Worm (Caenorhabditis elegans) whole organism, L4 larva: ENCODE data around the gene srt-56.

Experiments used
- F26F4.8 ChIP-seq: fragments of 200-800 bp; sonication (Bioruptor generic); conservative IDR thresholded peaks from 2 replicates; pipeline ENCODE4 v1.3.6; 2022; ENCODE audit warnings: missing genetic modification characterization, missing compliant biosample characterization
- F37D6.2 ChIP-seq: sonication (generic microtip); optimal IDR thresholded peaks from 2 replicates; lab custom pipeline; 2016; ENCODE audit warnings: mild to moderate bottlenecking, missing genetic modification characterization, missing compliant biosample characterization
- F44E2.7 ChIP-seq: fragments of 200-800 bp; sonication (Bioruptor generic); IDR thresholded peaks from 2 replicates; pipeline ENCODE4 v2.1.2; 2022; ENCODE audit warnings: missing genetic modification characterization, missing compliant biosample characterization
- F49E8.2 ChIP-seq: sonication (generic microtip); optimal IDR thresholded peaks from 2 replicates; lab custom pipeline; 2016; ENCODE audit warnings: missing compliant biosample characterization, mild to moderate bottlenecking, missing genetic modification characterization, borderline replicate concordance
- Y105C5A.15 ChIP-seq: fragments of 200-800 bp; sonication (Bioruptor generic); IDR thresholded peaks from 2 replicates; pipeline ENCODE4 v1.3.6; 2022; ENCODE audit warnings: missing genetic modification characterization, missing compliant biosample characterization
- Y48G9A.11 ChIP-seq: fragments of 200-800 bp; sonication (Bioruptor generic); IDR thresholded peaks from 2 replicates; pipeline ENCODE4 v1.3.6; 2022; ENCODE audit warnings: missing genetic modification reagents, missing genetic modification characterization, missing compliant biosample characterization
- aha-1 ChIP-seq: fragments of 150-350 bp; peaks from one replicate; lab custom pipeline; 2014; ENCODE audit warnings: missing biosample characterization, missing genetic modification characterization
- ama-1 ChIP-seq: fragments of 150-350 bp; optimal IDR thresholded peaks from 2 replicates; lab custom pipeline; 2014; ENCODE audit warnings: inconsistent platforms, mixed read lengths
- arid-1 ChIP-seq: fragments of 200-800 bp; sonication (Bioruptor generic); conservative IDR thresholded peaks from 2 replicates; pipeline ENCODE4 v1.3.6; 2022; ENCODE audit warnings: missing genetic modification reagents, missing genetic modification characterization, missing compliant biosample characterization
- attf-4 ChIP-seq: sonication (generic microtip); optimal IDR thresholded peaks from 3 replicates; lab custom pipeline; 2017; ENCODE audit warnings: missing biosample characterization, missing genetic modification characterization
- ceh-32 ChIP-seq: sonication (generic microtip); optimal IDR thresholded peaks from 2 replicates; lab custom pipeline; 2016; ENCODE audit warnings: mild to moderate bottlenecking, missing genetic modification characterization, missing compliant biosample characterization; ENCODE audit not compliant: poor library complexity
- ceh-82 ChIP-seq: sonication (generic microtip); optimal IDR thresholded peaks from 2 replicates; lab custom pipeline; 2017; ENCODE audit warnings: missing biosample characterization, missing genetic modification characterization
- ctbp-1 ChIP-seq: fragments of 200-800 bp; sonication (Bioruptor generic); IDR thresholded peaks from 2 replicates; pipeline ENCODE4 v1.3.6; 2022; ENCODE audit warnings: missing genetic modification reagents, missing genetic modification characterization, missing compliant biosample characterization
- dmd-9 ChIP-seq: fragments of 200-800 bp; sonication (Bioruptor generic); IDR thresholded peaks from 2 replicates; pipeline ENCODE4 v1.3.6; 2022; ENCODE audit warnings: missing genetic modification reagents, missing genetic modification characterization, missing compliant biosample characterization
- egl-43 ChIP-seq: fragments of 200-800 bp; sonication (Bioruptor generic); IDR thresholded peaks from 2 replicates; pipeline ENCODE4 v1.3.6; 2022; ENCODE audit warnings: missing genetic modification reagents, missing genetic modification characterization, missing compliant biosample characterization
- fos-1 ChIP-seq: fragments of 150-350 bp; optimal IDR thresholded peaks from 2 replicates; lab custom pipeline; 2014; ENCODE audit warnings: missing biosample characterization, missing genetic modification characterization
- hif-1 ChIP-seq, 2 experiments: sonication (generic microtip); optimal IDR thresholded peaks; 2 replicates each; lab custom pipeline; 2016 to 2017; ENCODE audit warnings: missing compliant biosample characterization in 2 of 2, missing genetic modification characterization in 2 of 2, missing genetic modification reagents in 2 of 2, missing genotype in 2 of 2, mild to moderate bottlenecking in 1 of 2
- hlh-11 ChIP-seq: fragments of 200-800 bp; sonication (Bioruptor generic); optimal IDR thresholded peaks from 2 replicates; lab custom pipeline; 2018; ENCODE audit warnings: mild to moderate bottlenecking, missing genetic modification characterization, missing compliant biosample characterization
- lin-1 ChIP-seq: fragments of 200-800 bp; sonication (Bioruptor generic); IDR thresholded peaks from 2 replicates; pipeline ENCODE4 v1.3.6; 2022; ENCODE audit warnings: missing genetic modification reagents, missing genetic modification characterization, missing compliant biosample characterization
- lin-13 ChIP-seq: fragments of 150-350 bp; optimal IDR thresholded peaks from 2 replicates; lab custom pipeline; 2014; ENCODE audit warnings: missing biosample characterization, missing genetic modification reagents, missing genetic modification characterization
- lin-29 ChIP-seq: fragments of 200-800 bp; sonication (Bioruptor generic); IDR thresholded peaks from 2 replicates; pipeline ENCODE4 v1.3.6; 2022; ENCODE audit warnings: missing genetic modification reagents, missing genetic modification characterization, missing compliant biosample characterization
- lsy-2 ChIP-seq, 2 experiments: fragments of 150-350 bp in 1 of 2; sonication (generic microtip) in 1 of 2; optimal IDR thresholded peaks; 2 replicates each; lab custom pipeline; 2014 to 2017; ENCODE audit warnings: missing biosample characterization in 2 of 2, missing genetic modification characterization in 2 of 2
- madf-5 ChIP-seq, 2 experiments: fragments of 200-800 bp; sonication (Bioruptor generic); IDR thresholded peaks; 2 replicates each; pipeline ENCODE4 v1.3.6; 2022; ENCODE audit warnings: missing compliant biosample characterization in 2 of 2, missing genetic modification characterization in 2 of 2
- madf-9 ChIP-seq: fragments of 200-800 bp; sonication (Bioruptor generic); conservative IDR thresholded peaks from 2 replicates; pipeline ENCODE4 v1.3.6; 2022; ENCODE audit warnings: missing genetic modification reagents, missing genetic modification characterization, missing compliant biosample characterization
- mdt-29 ChIP-seq: fragments of 200-800 bp; sonication (Bioruptor generic); IDR thresholded peaks from 2 replicates; pipeline ENCODE4 v1.3.6; 2022; ENCODE audit warnings: missing genetic modification reagents, missing genetic modification characterization, missing compliant biosample characterization
- mep-1 ChIP-seq: fragments of 150-350 bp; sonication (generic microtip); optimal IDR thresholded peaks from 3 replicates; lab custom pipeline; 2014; ENCODE audit warnings: missing biosample characterization, missing genetic modification characterization
- mes-2 ChIP-seq: sonication (generic microtip); optimal IDR thresholded peaks from 2 replicates; lab custom pipeline; 2016; ENCODE audit warnings: missing genotype, mild to moderate bottlenecking, missing genetic modification characterization, missing compliant biosample characterization; ENCODE audit not compliant: poor library complexity, severe bottlenecking
- nhr-10 ChIP-seq: fragments of 150-350 bp; optimal IDR thresholded peaks from 2 replicates; lab custom pipeline; 2014; ENCODE audit warnings: missing biosample characterization, missing genetic modification characterization
- nhr-25 ChIP-seq: sonication (generic microtip); optimal IDR thresholded peaks from 2 replicates; lab custom pipeline; 2017; ENCODE audit warnings: missing genetic modification characterization, mild to moderate bottlenecking, missing compliant biosample characterization, antibody characterized with exemption, moderate library complexity, borderline replicate concordance; ENCODE audit not compliant: insufficient read depth
- pha-4 ChIP-seq, 2 experiments: fragments of 150-350 bp in 1 of 2; fragments of 200-800 bp in 1 of 2; sonication (Bioruptor generic) in 1 of 2; IDR thresholded peaks in 1 of 2; optimal IDR thresholded peaks in 1 of 2; 2 replicates each; pipeline versions ENCODE4 v1.3.6 to Lab custom; 2014 to 2022; ENCODE audit warnings: missing genetic modification characterization in 2 of 2, missing genetic modification reagents in 2 of 2, missing biosample characterization in 1 of 2, missing compliant biosample characterization in 1 of 2
- saeg-2 ChIP-seq: fragments of 200-800 bp; sonication (Bioruptor generic); IDR thresholded peaks from 2 replicates; pipeline ENCODE4 v1.3.6; 2022; ENCODE audit warnings: missing genetic modification reagents, missing genetic modification characterization, missing compliant biosample characterization
- sdz-12 ChIP-seq: fragments of 200-800 bp; sonication (Bioruptor generic); optimal IDR thresholded peaks from 2 replicates; lab custom pipeline; 2018; ENCODE audit warnings: mild to moderate bottlenecking, missing genetic modification characterization, missing compliant biosample characterization
- set-16 ChIP-seq: fragments of 200-800 bp; sonication (Bioruptor generic); IDR thresholded peaks from 2 replicates; pipeline ENCODE4 v1.3.6; 2022; ENCODE audit warnings: missing genetic modification reagents, missing genetic modification characterization, missing compliant biosample characterization
- snpc-1.2 ChIP-seq: fragments of 200-800 bp; sonication (Bioruptor generic); IDR thresholded peaks from 2 replicates; pipeline ENCODE4 v1.3.6; 2022; ENCODE audit warnings: missing genetic modification reagents, missing genetic modification characterization, missing compliant biosample characterization
- spr-1 ChIP-seq: sonication (generic microtip); optimal IDR thresholded peaks from 2 replicates; lab custom pipeline; 2016; ENCODE audit warnings: mild to moderate bottlenecking, missing genetic modification characterization, missing compliant biosample characterization
- unc-130 ChIP-seq: sonication (generic microtip); optimal IDR thresholded peaks from 2 replicates; lab custom pipeline; 2016; ENCODE audit warnings: missing genetic modification reagents, missing genetic modification characterization, missing compliant biosample characterization
- unc-62 ChIP-seq, 3 experiments: fragments of 150-350 bp in 1 of 3; sonication (generic microtip); optimal IDR thresholded peaks in 2 of 3; peaks in 1 of 3; 1 replicate in 1 of 3; 2 replicates in 2 of 3; lab custom pipeline; 2014 to 2017; ENCODE audit warnings: missing biosample characterization in 3 of 3, missing genetic modification characterization in 3 of 3, missing genetic modification reagents in 3 of 3, missing genotype in 1 of 3
- zag-1 ChIP-seq: fragments of 150-350 bp; optimal IDR thresholded peaks from 2 replicates; lab custom pipeline; 2014; ENCODE audit warnings: missing biosample characterization, missing genetic modification characterization
- ztf-7 ChIP-seq: fragments of 150-350 bp; optimal IDR thresholded peaks from 2 replicates; lab custom pipeline; 2014; ENCODE audit warnings: missing biosample characterization, missing genetic modification characterization

srt-56 gene

DNA sequence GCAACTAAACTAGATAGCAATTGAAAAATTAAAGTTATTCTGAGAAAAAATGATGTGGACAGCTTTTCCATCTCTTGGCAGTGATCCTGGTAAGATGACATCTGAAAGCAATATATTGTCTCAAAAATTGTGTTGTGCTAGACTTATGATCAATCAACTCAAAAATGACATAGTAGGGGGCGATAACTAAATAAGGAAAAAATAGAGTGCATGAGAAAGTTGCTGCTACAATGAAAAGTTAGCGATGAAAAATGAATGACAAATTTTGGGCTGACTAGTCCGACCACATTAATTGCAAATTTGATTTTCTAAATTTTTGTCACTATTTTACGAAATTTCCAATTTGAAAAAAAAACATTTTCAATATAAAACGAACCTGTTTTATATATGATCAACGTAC is 19.5 kb upstream of the srt-56 start, which contains the start of gene srab-9:
srab-9 (minus strand) TSS at position 101 of the 400 bp plus-strand sequence.
- no peak for TF ChIP-seq mes-2 (tag; lab: Kevin White, UChicago)
- no peak for TF ChIP-seq lin-13 (GFP tag; lab: Kevin White, UChicago)
- no peak for TF ChIP-seq sdz-12 (GFP tag; lab: Kevin White, UChicago)
- no peak for TF ChIP-seq ceh-82 (tag; lab: Kevin White, UChicago)
- TF ChIP-seq mdt-29 (GFP tag; lab: Robert Waterston, UW) = no peak
- no peak for TF ChIP-seq lin-1 (GFP tag; lab: Robert Waterston, UW)
- TF ChIP-seq nhr-25 (tag; lab: Kevin White, UChicago) = no peak
- no peak for TF ChIP-seq hlh-11 (tag; lab: Kevin White, UChicago)
- TF ChIP-seq zag-1 (tag; lab: Kevin White, UChicago) = no peak
- no peak for TF ChIP-seq ctbp-1 (GFP tag; lab: Robert Waterston, UW)

DNA sequence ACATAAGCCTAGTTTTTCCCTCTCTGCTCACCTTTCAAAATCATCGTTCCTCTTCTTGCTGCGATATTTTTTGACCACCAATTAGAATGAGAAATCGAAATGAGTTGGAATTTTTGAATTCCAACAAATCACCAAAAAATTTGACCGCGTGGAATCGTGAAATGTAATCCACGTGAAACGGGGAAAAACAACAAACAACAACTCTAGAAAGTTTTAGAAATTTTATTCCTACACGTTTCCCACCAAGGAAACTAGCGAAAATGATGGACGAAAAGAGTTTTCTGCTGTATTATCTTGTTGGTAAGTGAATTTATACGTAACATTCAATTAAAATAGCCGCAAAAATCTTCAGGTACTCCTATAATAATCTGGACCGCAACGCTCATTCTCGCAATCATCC is 16.8 kb upstream of the srt-56 start, which contains the start of the genes irld-3 and F02C9.1:
irld-3 (minus strand) TSS at position 101 of the 400 bp plus-strand sequence.
F02C9.1 (plus strand) TSS at position 216 of the 400 bp plus-strand sequence.
- TF ChIP-seq spr-1 = no peak
- peak in 1 of 2 experiments; percentile 39 for TF ChIP-seq unc-62 (GFP tag; optimal IDR thresholded peaks at IDR 0.05 in 1 of 2; lab: Kevin White, UChicago)
- no peak for TF ChIP-seq unc-62 (tag; optimal IDR thresholded peaks at IDR 0.05; lab: Kevin White, UChicago)
- no peak for TF ChIP-seq snpc-1.2 (GFP tag; lab: Robert Waterston, UW)
- no peak for TF ChIP-seq aha-1 (tag; lab: Kevin White, UChicago)
- TF ChIP-seq F49E8.2 (tag; lab: Kevin White, UChicago) = no peak
- no peak for TF ChIP-seq ztf-7 (tag; lab: Kevin White, UChicago)
- no peak for TF ChIP-seq Y105C5A.15

DNA sequence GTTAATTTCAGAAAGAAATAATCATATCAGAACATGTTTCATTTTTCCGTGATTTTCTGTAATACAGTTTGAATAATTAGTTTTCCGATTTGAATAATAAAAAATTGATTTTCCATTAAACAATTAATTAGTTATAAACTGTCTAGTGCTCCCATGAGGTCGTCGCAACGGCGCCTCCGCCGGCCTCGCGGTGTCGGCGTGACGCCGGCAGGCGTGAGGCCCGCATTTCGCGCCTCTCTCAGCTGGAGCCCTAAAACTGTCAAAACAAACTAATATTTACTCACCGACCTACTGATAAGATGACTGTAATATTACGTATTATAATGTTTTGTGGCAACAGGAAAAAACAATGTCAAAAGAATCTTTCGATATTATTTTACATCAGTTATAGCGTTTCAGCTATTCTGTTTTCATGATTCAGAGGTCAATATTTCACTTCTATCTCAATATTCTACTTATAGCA is 11.7 kb upstream of the srt-56 start, which contains the start of gene F02C9.2:
F02C9.2 (plus strand) TSS at position 413 of the 463 bp plus-strand sequence.
- peak; percentile 76 for TF ChIP-seq set-16
- no peak for TF ChIP-seq saeg-2

DNA sequence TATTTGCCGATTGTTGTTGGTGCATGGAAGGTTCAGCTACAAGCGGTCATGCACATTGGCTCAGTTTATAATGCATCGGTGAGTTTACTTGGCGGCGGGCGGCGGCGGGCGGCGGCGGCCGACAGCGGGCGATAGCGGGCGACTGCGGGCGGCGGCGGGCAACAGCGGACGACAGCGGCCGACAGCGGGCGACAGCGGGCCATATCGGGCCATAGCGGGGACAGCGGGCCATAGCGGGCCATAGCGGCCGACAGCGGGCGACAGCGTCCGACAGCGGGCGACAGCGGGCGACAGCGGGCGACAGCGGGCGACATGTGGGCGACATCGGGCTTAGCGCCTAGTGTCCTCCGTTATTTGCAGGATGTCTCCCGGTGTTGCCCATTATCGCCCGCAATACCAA is 10.5 kb upstream of the srt-56 start:
- TF ChIP-seq nhr-10 = no peak
- no peak for TF ChIP-seq mep-1 (tag; lab: Kevin White, UChicago)
- TF ChIP-seq set-16 = peak; percentile 99
- 0 out of 2 replicates have a peak, but pooled peaks have one; percentile 11 for TF ChIP-seq egl-43 (GFP tag; lab: Robert Waterston, UW)
- TF ChIP-seq F44E2.7 = peak; percentile 62; the same call in 1 of the 2 replicates
- peak; percentile 41; the same call in 1 of the 2 replicates for TF ChIP-seq Y48G9A.11
- TF ChIP-seq F26F4.8 (GFP tag; lab: Robert Waterston, UW) = no peak
- no peak for TF ChIP-seq unc-130 (GFP tag; lab: Kevin White, UChicago)

DNA sequence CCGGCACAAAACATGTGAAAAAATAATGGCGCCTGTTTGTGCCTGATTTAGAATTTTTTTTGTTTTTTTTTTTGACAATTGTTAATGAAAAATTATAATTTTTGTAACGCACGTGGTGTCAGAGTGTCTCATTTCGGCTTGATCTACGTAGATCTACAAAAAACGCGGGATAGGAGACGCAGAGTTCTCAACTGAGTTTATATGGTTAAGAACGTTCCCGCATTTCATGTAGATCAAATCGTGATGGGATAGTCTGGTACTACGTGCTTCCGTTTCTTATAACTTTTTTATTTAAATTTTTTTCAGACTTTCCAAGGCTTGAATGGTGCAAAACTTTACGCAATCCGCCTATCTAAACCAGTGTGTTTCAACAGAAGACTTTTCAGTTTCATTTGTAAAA is 7.2 kb upstream of the srt-56 start, which contains the start of gene tat-6:
tat-6 (plus strand) TSS at position 301 of the 400 bp plus-strand sequence.
- no peak for TF ChIP-seq lsy-2 (tag; optimal IDR thresholded peaks at IDR 0.05; lab: Kevin White, UChicago)
- TF ChIP-seq pha-4 (GFP tag; IDR thresholded peaks at IDR 0.05; lab: Robert Waterston, UW) = no peak
- TF ChIP-seq pha-4 (tag; optimal IDR thresholded peaks at IDR 0.05; lab: Kevin White, UChicago) = no peak
- TF ChIP-seq set-16 = no peak
- TF ChIP-seq ama-1 (lab: Kevin White, UChicago) = no peak
- no peak for TF ChIP-seq spr-1
- TF ChIP-seq zag-1 (tag; lab: Kevin White, UChicago) = no peak
- TF ChIP-seq nhr-10 = no peak
- TF ChIP-seq madf-5 (GFP tag; IDR thresholded peaks at IDR 0.05; lab: Robert Waterston, UW) = no peak
- no peak for TF ChIP-seq hif-1 (tag; optimal IDR thresholded peaks at IDR 0.05; lab: Kevin White, UChicago)
- TF ChIP-seq fos-1 (tag; lab: Kevin White, UChicago) = no peak
- no peak for TF ChIP-seq lin-29 (GFP tag; lab: Robert Waterston, UW)
- TF ChIP-seq attf-4 (tag; lab: Kevin White, UChicago) = no peak
- no peak for TF ChIP-seq F37D6.2 (tag; lab: Kevin White, UChicago)
- TF ChIP-seq madf-9 (GFP tag; lab: Robert Waterston, UW) = no peak
- TF ChIP-seq dmd-9 = no peak
- TF ChIP-seq F26F4.8 (GFP tag; lab: Robert Waterston, UW) = no peak
- TF ChIP-seq arid-1 (GFP tag; lab: Robert Waterston, UW) = no peak
- no peak for TF ChIP-seq ceh-32
